Worm (Caenorhabditis elegans) whole organism, L2 larva: Measurements from ENCODE around the gene srv-25.
"Not testable (repeated sequence)": the region's sequence is repeated elsewhere in the genome, so short reads cannot be mapped to it uniquely, and the experiment has no call there.

Source experiments
- C34F6.9 ChIP-seq: fragments of 150-350 bp; optimal IDR thresholded peaks from 2 replicates; lab custom pipeline; 2014; ENCODE audit warnings: missing biosample characterization, missing genetic modification characterization
- F13H6.1 ChIP-seq: sonication (generic microtip); optimal IDR thresholded peaks from 2 replicates; lab custom pipeline; 2016; ENCODE audit warnings: missing genetic modification characterization, missing compliant biosample characterization
- ZK546.5 ChIP-seq: sonication (generic microtip); optimal IDR thresholded peaks from 2 replicates; lab custom pipeline; 2017; ENCODE audit warnings: missing biosample characterization, missing genetic modification characterization
- alr-1 ChIP-seq: fragments of 150-350 bp; optimal IDR thresholded peaks from 2 replicates; lab custom pipeline; 2014; ENCODE audit warnings: missing biosample characterization, missing genetic modification characterization
- aly-2 ChIP-seq: fragments of 150-350 bp; optimal IDR thresholded peaks from 2 replicates; lab custom pipeline; 2014; ENCODE audit warnings: missing biosample characterization, missing genetic modification characterization
- ama-1 ChIP-seq: fragments of 150-350 bp; optimal IDR thresholded peaks from 2 replicates; lab custom pipeline; 2018; ENCODE audit warnings: inconsistent platforms
- blmp-1 ChIP-seq: sonication (generic microtip); optimal IDR thresholded peaks from 2 replicates; lab custom pipeline; 2017; ENCODE audit warnings: missing genetic modification characterization, mild to moderate bottlenecking, missing compliant biosample characterization, antibody characterized with exemption, moderate library complexity; ENCODE audit not compliant: insufficient read depth
- ceh-16 ChIP-seq: fragments of 150-350 bp; optimal IDR thresholded peaks from 2 replicates; lab custom pipeline; 2014; ENCODE audit warnings: missing biosample characterization, missing genetic modification characterization
- crh-2 ChIP-seq: sonication (generic microtip); optimal IDR thresholded peaks from 2 replicates; lab custom pipeline; 2017; ENCODE audit warnings: missing biosample characterization, missing genetic modification characterization
- dmd-4 ChIP-seq: sonication (generic microtip); optimal IDR thresholded peaks from 2 replicates; lab custom pipeline; 2017; ENCODE audit warnings: missing biosample characterization, missing genetic modification characterization
- egl-27 ChIP-seq: sonication (generic microtip); optimal IDR thresholded peaks from 3 replicates; lab custom pipeline; 2017; ENCODE audit warnings: missing biosample characterization, missing genetic modification reagents, missing genetic modification characterization
- elt-1 ChIP-seq: fragments of 150-350 bp; optimal IDR thresholded peaks from 2 replicates; lab custom pipeline; 2014; ENCODE audit warnings: missing biosample characterization, missing genetic modification characterization
- elt-3 ChIP-seq: sonication (generic microtip); optimal IDR thresholded peaks from 2 replicates; lab custom pipeline; 2017; ENCODE audit warnings: missing biosample characterization, missing genetic modification characterization
- fos-1 ChIP-seq: fragments of 150-350 bp; optimal IDR thresholded peaks from 2 replicates; lab custom pipeline; 2014; ENCODE audit warnings: missing biosample characterization, missing genetic modification characterization
- lin-11 ChIP-seq: fragments of 150-350 bp; sonication (generic microtip); optimal IDR thresholded peaks from 2 replicates; lab custom pipeline; 2014; ENCODE audit warnings: missing biosample characterization, missing genetic modification characterization, inconsistent platforms, mixed read lengths
- lin-39 ChIP-seq: fragments of 150-350 bp; optimal IDR thresholded peaks from 2 replicates; lab custom pipeline; 2014; ENCODE audit warnings: missing biosample characterization, missing genetic modification reagents, missing genetic modification characterization
- lsy-2 ChIP-seq, 2 experiments: fragments of 150-350 bp in 1 of 2; sonication (generic microtip) in 1 of 2; optimal IDR thresholded peaks; 2 replicates each; lab custom pipeline; 2014 to 2017; ENCODE audit warnings: missing biosample characterization in 2 of 2, missing genetic modification characterization in 2 of 2
- mab-5 ChIP-seq: fragments of 150-350 bp; optimal IDR thresholded peaks from 2 replicates; lab custom pipeline; 2014; ENCODE audit warnings: missing biosample characterization, missing genetic modification characterization
- mbf-1 ChIP-seq: sonication (generic microtip); optimal IDR thresholded peaks from 2 replicates; lab custom pipeline; 2017; ENCODE audit warnings: missing biosample characterization, missing genetic modification characterization
- nhr-10 ChIP-seq: sonication (generic microtip); optimal IDR thresholded peaks from 2 replicates; lab custom pipeline; 2017; ENCODE audit warnings: missing biosample characterization, missing genetic modification characterization
- nhr-12 ChIP-seq: fragments of 150-350 bp; optimal IDR thresholded peaks from 2 replicates; lab custom pipeline; 2014; ENCODE audit warnings: missing biosample characterization, missing genetic modification characterization
- nhr-23 ChIP-seq: fragments of 150-350 bp; optimal IDR thresholded peaks from 2 replicates; lab custom pipeline; 2014; ENCODE audit warnings: missing biosample characterization, missing genetic modification reagents, missing genetic modification characterization
- nhr-25 ChIP-seq: fragments of 150-350 bp; sonication (generic microtip); optimal IDR thresholded peaks from 3 replicates; lab custom pipeline; 2014; ENCODE audit warnings: missing biosample characterization, missing genetic modification characterization
- nhr-77 ChIP-seq: fragments of 150-350 bp; optimal IDR thresholded peaks from 2 replicates; lab custom pipeline; 2014; ENCODE audit warnings: missing biosample characterization, missing genetic modification characterization
- sem-4 ChIP-seq: fragments of 150-350 bp; optimal IDR thresholded peaks from 2 replicates; lab custom pipeline; 2014; ENCODE audit warnings: missing biosample characterization, missing genetic modification reagents, missing genetic modification characterization
- sma-9 ChIP-seq, 2 experiments: fragments of 150-350 bp in 1 of 2; sonication (generic microtip) in 1 of 2; optimal IDR thresholded peaks; 2 replicates each; lab custom pipeline; 2014 to 2016; ENCODE audit warnings: missing genetic modification characterization in 2 of 2, mild to moderate bottlenecking in 1 of 2, missing biosample characterization in 1 of 2, missing compliant biosample characterization in 1 of 2, missing genetic modification reagents in 1 of 2, moderate library complexity in 1 of 2
- unc-39 ChIP-seq: fragments of 150-350 bp; optimal IDR thresholded peaks from 2 replicates; lab custom pipeline; 2014; ENCODE audit warnings: missing biosample characterization, missing genetic modification characterization
- unc-55 ChIP-seq: fragments of 150-350 bp; sonication (generic microtip); optimal IDR thresholded peaks from 3 replicates; lab custom pipeline; 2014; ENCODE audit warnings: missing biosample characterization, missing genetic modification reagents, missing genetic modification characterization
- unc-62 ChIP-seq: fragments of 150-350 bp; optimal IDR thresholded peaks from 2 replicates; lab custom pipeline; 2014; ENCODE audit warnings: missing biosample characterization, missing genetic modification reagents, missing genetic modification characterization
- ztf-1 ChIP-seq: fragments of 200-800 bp; sonication (Bioruptor generic); conservative IDR thresholded peaks from 2 replicates; pipeline ENCODE4 v1.3.6; 2022; ENCODE audit warnings: missing genetic modification characterization, missing compliant biosample characterization
- ztf-11 ChIP-seq: sonication (generic microtip); optimal IDR thresholded peaks from 2 replicates; lab custom pipeline; 2017; ENCODE audit warnings: missing biosample characterization, missing genetic modification characterization

The srv-25 gene

ce11 chrIV:6317357-6317756 is 13.8 kb upstream of the srv-25 start, which contains the start of gene Y73B6BL.12:
Y73B6BL.12 (minus strand) TSS chrIV:6317457.
- not testable (repeated sequence) for TF ChIP-seq alr-1, crh-2, lin-11 (tag; lab: Kevin White, UChicago)
- TF ChIP-seq, all 48 proteins: peak for 0; not testable (repeated sequence) for 48

DNA sequence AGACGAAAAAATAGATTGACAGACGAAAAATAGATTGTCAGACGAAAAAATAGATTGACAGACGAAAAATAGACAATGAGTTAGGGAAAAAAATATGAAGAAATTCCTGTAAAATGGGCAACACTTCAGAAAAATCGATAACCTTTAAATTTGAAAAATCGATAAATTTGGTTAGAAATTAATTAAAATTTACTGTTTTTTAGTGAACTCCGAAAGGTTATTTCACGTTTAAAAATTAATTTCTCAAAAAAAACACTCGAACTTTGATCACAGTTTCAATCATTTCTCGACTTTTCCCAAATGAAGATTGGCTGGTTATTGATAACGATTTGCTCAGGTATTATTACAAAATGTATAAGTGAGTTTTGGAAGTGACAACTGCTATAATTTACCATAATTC is 3.9 kb upstream of the srv-25 start, which contains the start of gene csp-2:
csp-2 (plus strand) TSS at position 301 of the 400 bp plus-strand sequence.
- no peak for TF ChIP-seq ama-1 (lab: Kevin White, UChicago)
- TF ChIP-seq ztf-1 (GFP tag; lab: Robert Waterston, UW): no peak
- TF ChIP-seq elt-3: no peak
- TF ChIP-seq dmd-4 (tag; lab: Kevin White, UChicago): no peak
- TF ChIP-seq C34F6.9: no peak
- TF ChIP-seq egl-27 (tag; lab: Kevin White, UChicago): no peak
- TF ChIP-seq nhr-25 (tag; lab: Kevin White, UChicago): no peak
- TF ChIP-seq mab-5 (tag; lab: Kevin White, UChicago): no peak
- TF ChIP-seq blmp-1: no peak
- TF ChIP-seq ceh-16 (tag; lab: Kevin White, UChicago): no peak

- no peak for TF ChIP-seq sem-4 (tag; lab: Kevin White, UChicago)
- TF ChIP-seq egl-27 (tag; lab: Kevin White, UChicago): no peak
- no peak for TF ChIP-seq nhr-23 (tag; lab: Kevin White, UChicago)
- TF ChIP-seq dmd-4 (tag; lab: Kevin White, UChicago): no peak
- TF ChIP-seq lin-39 (tag; lab: Kevin White, UChicago): no peak
- no peak for TF ChIP-seq crh-2 (tag; lab: Kevin White, UChicago)
- TF ChIP-seq unc-62 (GFP tag; lab: Kevin White, UChicago): no peak
- no peak for TF ChIP-seq mbf-1 (tag; lab: Kevin White, UChicago)
- TF ChIP-seq, all 48 proteins: peak for 0
These were observed 1.8 kb downstream of the srv-25 start, which contains the start of gene srv-26 for ce11 chrIV:6301764-6302163. srv-26 (minus strand) TSS chrIV:6301864.

- TF ChIP-seq unc-39 (tag; lab: Kevin White, UChicago) (no peak), elt-1 (tag; lab: Kevin White, UChicago) (no peak), nhr-12 (tag; lab: Kevin White, UChicago) (no peak), lsy-2 (tag; optimal IDR thresholded peaks at IDR 0.05; lab: Kevin White, UChicago) (no peak)
These were observed 4.0 kb downstream of the srv-25 start for ce11 chrIV:6299523-6299922.

- TF ChIP-seq fos-1 (tag; lab: Kevin White, UChicago): no peak
- no peak for TF ChIP-seq nhr-12 (tag; lab: Kevin White, UChicago)
- no peak for TF ChIP-seq nhr-10 (tag; lab: Kevin White, UChicago)
- TF ChIP-seq lin-39 (tag; lab: Kevin White, UChicago): no peak
- TF ChIP-seq ztf-11 (tag; lab: Kevin White, UChicago): no peak
- no peak for TF ChIP-seq aly-2
- no peak for TF ChIP-seq ama-1 (lab: Kevin White, UChicago)
- no peak for TF ChIP-seq nhr-77 (tag; lab: Kevin White, UChicago)
- TF ChIP-seq unc-39 (tag; lab: Kevin White, UChicago): no peak
- no peak for TF ChIP-seq F13H6.1 (tag; lab: Kevin White, UChicago)
- TF ChIP-seq ZK546.5 (tag; lab: Kevin White, UChicago): no peak
These were observed 5.3 kb downstream of the srv-25 start, which contains the start of gene srv-27 for ce11 chrIV:6298253-6298652. srv-27 (minus strand) TSS chrIV:6298353.

DNA sequence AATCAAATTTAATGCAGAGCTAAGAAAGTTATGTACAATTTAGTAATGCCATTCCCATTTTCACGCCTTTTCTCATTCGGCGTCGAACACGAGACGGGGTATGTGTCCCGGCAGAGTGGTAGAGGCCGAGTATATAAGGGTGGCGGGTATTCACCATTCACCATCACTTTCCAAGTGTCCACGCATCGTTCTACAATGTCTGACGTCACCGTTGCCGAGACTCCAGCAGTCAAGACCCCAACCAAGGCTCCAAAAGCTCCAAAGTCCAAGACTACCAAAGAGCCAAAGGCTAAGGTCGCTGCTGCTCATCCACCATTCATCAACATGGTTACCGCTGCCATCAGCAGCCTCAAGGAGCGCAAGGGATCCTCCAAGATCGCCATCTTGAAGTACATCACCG is 9.5 kb downstream of the srv-25 start, which contains the start of gene hil-2:
hil-2 (plus strand) TSS at position 160 of the 400 bp plus-strand sequence.
- TF ChIP-seq sma-9 (GFP tag; optimal IDR thresholded peaks at IDR 0.05; lab: Kevin White, UChicago): no peak
- no peak for TF ChIP-seq sma-9 (tag; optimal IDR thresholded peaks at IDR 0.05; lab: Kevin White, UChicago)
- TF ChIP-seq unc-55: peak; percentile 21
